Fruit fly (Drosophila melanogaster): ENCODE results near the gene CG14598.

DNA sequence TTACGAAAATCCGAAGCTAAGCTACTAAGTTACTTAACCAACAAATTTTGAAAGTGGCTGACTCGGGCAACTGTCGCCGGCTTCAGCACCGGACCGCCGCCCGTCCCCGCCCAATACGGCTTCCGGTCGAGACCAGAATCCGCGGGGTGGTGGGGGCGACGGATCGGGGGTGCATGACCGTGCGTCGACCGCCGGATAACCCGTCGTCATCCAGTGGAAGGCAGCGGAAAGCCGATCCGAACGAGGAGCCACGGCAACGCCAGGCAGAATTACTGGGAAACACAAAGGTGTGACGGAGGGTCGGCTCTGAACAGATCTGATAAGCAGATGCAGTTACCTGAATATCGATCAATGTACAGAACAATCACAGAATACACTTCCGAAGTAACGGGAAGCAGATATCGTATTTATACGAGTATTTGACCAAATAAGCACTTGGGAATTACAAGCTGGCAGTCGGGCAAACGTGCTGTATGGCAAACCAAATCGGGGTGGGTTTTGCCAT is 35.1 kb downstream of the CG14598 start:
- no peak for TF ChIP-seq Sox15 (GFP tag; optimal IDR thresholded peaks at IDR 0.05)
- peak; percentile 46 for TF ChIP-seq Sox102F (GFP tag; optimal IDR thresholded peaks at IDR 0.05)
- TF ChIP-seq CG8632 (GFP tag; optimal IDR thresholded peaks at IDR 0.05) = no peak
- TF ChIP-seq CG3032 (tag; optimal IDR thresholded peaks at IDR 0.05) = peak; percentile 48
- peak; percentile 63 for TF ChIP-seq Met (GFP tag; optimal IDR thresholded peaks at IDR 0.05)
- peak; percentile 20 for TF ChIP-seq Ets96B (tag; optimal IDR thresholded peaks at IDR 0.05)
- TF ChIP-seq dac (GFP tag; optimal IDR thresholded peaks at IDR 0.05) = no peak
- TF ChIP-seq svp (GFP tag) = peak; percentile 96
- peak; percentile 57; the same call in 2 of the 3 replicates for TF ChIP-seq CG8119 (GFP tag; IDR thresholded peaks at IDR 0.05)
- TF ChIP-seq CG10669 (GFP tag; optimal IDR thresholded peaks at IDR 0.05) = peak; percentile 45
- peak; percentile 90 for TF ChIP-seq vri (GFP tag; optimal IDR thresholded peaks at IDR 0.05)
- TF ChIP-seq dsx (GFP tag; optimal IDR thresholded peaks at IDR 0.05; ENCODE audit: poor library complexity, severe bottlenecking) = peak; percentile 78
- TF ChIP-seq CG1621 (tag; optimal IDR thresholded peaks at IDR 0.05) = peak; percentile 100
- TF ChIP-seq Hr39 (GFP tag; optimal IDR thresholded peaks at IDR 0.05) = peak; percentile 16

Data from whole organism, prepupa.